Fruit fly (Drosophila melanogaster) whole organism, wandering third instar larva: ENCODE measurements around the gene nbs.

Source experiments
- Dfd ChIP-seq: fragments of >200 bp; optimal IDR thresholded peaks from 2 replicates; lab custom pipeline; 2017; ENCODE audit warnings: missing biosample characterization, missing genetic modification characterization
- N ChIP-seq: fragments of >200 bp; optimal IDR thresholded peaks from 2 replicates; lab custom pipeline; 2018; ENCODE audit warnings: missing biosample characterization, missing external identifiers, missing genetic modification characterization
- OdsH ChIP-seq: fragments of 200-800 bp; sonication (Bioruptor generic); optimal IDR thresholded peaks from 2 replicates; lab custom pipeline; 2016; ENCODE audit warnings: missing biosample characterization, mild to moderate bottlenecking, missing genetic modification characterization
- br ChIP-seq: fragments of 200-800 bp; sonication (Bioruptor generic); optimal IDR thresholded peaks from 2 replicates; lab custom pipeline; 2016; ENCODE audit warnings: missing biosample characterization, missing genetic modification characterization
- brk ChIP-seq: fragments of 200-800 bp; sonication (Bioruptor generic); optimal IDR thresholded peaks from 2 replicates; lab custom pipeline; 2016; ENCODE audit warnings: missing biosample characterization, mild to moderate bottlenecking, missing genetic modification characterization
- dmrt93B ChIP-seq: fragments of 200-800 bp; sonication (Bioruptor generic); optimal IDR thresholded peaks from 2 replicates; lab custom pipeline; 2018; ENCODE audit warnings: missing biosample characterization, mild to moderate bottlenecking, missing genetic modification characterization
- fru ChIP-seq: fragments of 200-800 bp; sonication (Bioruptor generic); optimal IDR thresholded peaks from 3 replicates; lab custom pipeline; 2016; ENCODE audit warnings: missing biosample characterization, mild to moderate bottlenecking, missing genetic modification characterization
- pan ChIP-seq: fragments of >200 bp; optimal IDR thresholded peaks from 2 replicates; lab custom pipeline; 2017
- usp ChIP-seq: fragments of >200 bp; optimal IDR thresholded peaks from 2 replicates; lab custom pipeline; 2017; ENCODE audit warnings: missing biosample characterization, missing genetic modification characterization

DNA sequence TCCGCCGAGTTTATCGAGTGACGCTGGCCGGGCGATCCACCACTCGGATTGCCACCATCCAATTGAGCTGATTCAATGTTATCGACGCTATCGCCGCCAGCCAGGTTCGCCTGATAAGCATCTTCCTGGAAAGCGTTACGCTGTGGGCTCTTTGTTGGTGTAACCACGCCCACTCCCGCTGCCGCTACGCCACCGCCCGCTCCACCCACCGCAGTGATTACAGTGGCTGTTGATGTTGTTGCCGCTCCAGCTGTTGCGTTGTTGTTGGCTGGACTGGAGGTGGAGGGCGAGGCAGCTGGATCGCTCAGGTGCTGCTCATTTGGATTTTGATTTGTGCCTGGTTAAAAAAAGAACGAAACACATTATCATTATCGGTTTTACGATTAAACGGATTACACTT lies 51.6 kb downstream of the nbs start:
- TF ChIP-seq fru (no peak), pan (lab: Kevin White, UChicago) (no peak), brk (GFP tag; lab: Kevin White, UChicago) (no peak), usp (GFP tag; lab: Kevin White, UChicago) (no peak), br (GFP tag; lab: Kevin White, UChicago) (peak; percentile 5), dmrt93B (GFP tag; lab: Kevin White, UChicago) (no peak), OdsH (GFP tag; lab: Kevin White, UChicago) (no peak), Dfd (GFP tag; lab: Kevin White, UChicago) (no peak), N (GFP tag; lab: Kevin White, UChicago) (no peak)
